Worm (Caenorhabditis elegans): ENCODE measurements around the gene F21H7.2.

The F21H7.2 gene

ce11 chrV:16198016-16198415 is 31.8 kb downstream of the F21H7.2 start, which contains the start of gene F11A5.5:
F11A5.5 (plus strand) TSS chrV:16198316.
- TF ChIP-seq unc-62 (GFP tag; optimal IDR thresholded peaks at IDR 0.05): no peak

- no peak for TF ChIP-seq unc-62 (GFP tag; optimal IDR thresholded peaks at IDR 0.05)
These were observed 34.4 kb downstream of the F21H7.2 start, which contains the start of gene rabr-3 for ce11 chrV:16195379-16195778. rabr-3 (plus strand) TSS chrV:16195679.

- TF ChIP-seq unc-62 (GFP tag; optimal IDR thresholded peaks at IDR 0.05): no peak
These were observed 35.2 kb downstream of the F21H7.2 start, which contains the start of gene rabr-4 for ce11 chrV:16194639-16195038. rabr-4 (plus strand) TSS chrV:16194939.

- no peak for TF ChIP-seq unc-62 (GFP tag; optimal IDR thresholded peaks at IDR 0.05)
These were observed 37.7 kb downstream of the F21H7.2 start, which contains the start of gene srh-279 for ce11 chrV:16192114-16192513. srh-279 (plus strand) TSS chrV:16192414.

- TF ChIP-seq unc-62 (GFP tag; optimal IDR thresholded peaks at IDR 0.05): no peak
These were observed 39.3 kb downstream of the F21H7.2 start, which contains the start of gene srh-281 for ce11 chrV:16190485-16190884. srh-281 (plus strand) TSS chrV:16190785.

- no peak for TF ChIP-seq unc-62 (GFP tag; optimal IDR thresholded peaks at IDR 0.05)
These were observed 46.4 kb downstream of the F21H7.2 start, which contains the start of gene srz-14 for ce11 chrV:16183357-16183756. srz-14 (plus strand) TSS chrV:16183657.

- no peak for TF ChIP-seq unc-62 (GFP tag; optimal IDR thresholded peaks at IDR 0.05)
These were observed 46.9 kb downstream of the F21H7.2 start, which contains the start of gene srh-277 for ce11 chrV:16182918-16183317. srh-277 (plus strand) TSS chrV:16183218.

ce11 chrV:16182110-16182509 is 47.7 kb downstream of the F21H7.2 start, which contains the start of gene srz-13:
srz-13 (plus strand) TSS chrV:16182410.
- TF ChIP-seq unc-62 (GFP tag; optimal IDR thresholded peaks at IDR 0.05): no peak

- no peak for TF ChIP-seq unc-62 (GFP tag; optimal IDR thresholded peaks at IDR 0.05)
These were observed 49.4 kb downstream of the F21H7.2 start, which contains the start of gene str-106 for ce11 chrV:16180350-16180749. str-106 (plus strand) TSS chrV:16180650.
